Fruit fly (Drosophila melanogaster): Measurements from ENCODE around the gene Pebp1.

The Pebp1 gene

dm6 chr3R:22456007-22456406, 9.8 kb upstream of the Pebp1 start:
- no peak for TF ChIP-seq noc (tag; optimal IDR thresholded peaks at IDR 0.05)

dm6 chr3R:22461673-22462585, 3.9 kb upstream of the Pebp1 start, which contains the start of the genes Rpn7 and AP-2mu:
TSS of gene Rpn7 (minus strand) at chr3R:22462054.
TSS of gene AP-2mu (plus strand) at chr3R:22462455.
- no peak for TF ChIP-seq noc (tag; optimal IDR thresholded peaks at IDR 0.05)

dm6 chr3R:22464611-22465113, 1.2 kb upstream of the Pebp1 start, which contains the start of gene CG7054:
TSS of gene CG7054 (plus strand) at chr3R:22464985.
- peak; percentile 73 for TF ChIP-seq noc (tag; optimal IDR thresholded peaks at IDR 0.05)

- TF ChIP-seq noc (tag; optimal IDR thresholded peaks at IDR 0.05): no peak
Measured at dm6 chr3R:22465138-22465537, 696 bp upstream of the Pebp1 start.

- TF ChIP-seq noc (tag; optimal IDR thresholded peaks at IDR 0.05): no peak
Measured at dm6 chr3R:22467939-22468571, 2.2 kb downstream of the Pebp1 start, which contains the start of the genes CG5377 and Nrx-1. TSS of gene CG5377 (minus strand) at chr3R:22468157. TSS of gene Nrx-1 (plus strand) at chr3R:22468512.

dm6 chr3R:22468829-22469487, 3.1 kb downstream of the Pebp1 start:
- peak; percentile 54 for TF ChIP-seq noc (tag; optimal IDR thresholded peaks at IDR 0.05)

dm6 chr3R:22470064-22470463, 4.2 kb downstream of the Pebp1 start:
- no peak for TF ChIP-seq noc (tag; optimal IDR thresholded peaks at IDR 0.05)

- no peak for TF ChIP-seq noc (tag; optimal IDR thresholded peaks at IDR 0.05)
Measured at dm6 chr3R:22483537-22483936, 17.7 kb downstream of the Pebp1 start.

dm6 chr3R:22487037-22487492, 21.2 kb downstream of the Pebp1 start, which contains the start of gene Pfdn5:
TSS of gene Pfdn5 (plus strand) at chr3R:22487039.
- no peak for TF ChIP-seq noc (tag; optimal IDR thresholded peaks at IDR 0.05)

- TF ChIP-seq noc (tag; optimal IDR thresholded peaks at IDR 0.05): no peak
Measured at dm6 chr3R:22488855-22489254, 23.0 kb downstream of the Pebp1 start, which contains the start of gene CG5376. TSS of gene CG5376 (minus strand) at chr3R:22488955.

dm6 chr3R:22491088-22491879, 25.4 kb downstream of the Pebp1 start, which contains the start of the genes CCT1 and tHMG1:
TSS of gene CCT1 (minus strand) at chr3R:22491439.
TSS of gene tHMG1 (plus strand) at chr3R:22491829.
- no peak for TF ChIP-seq noc (tag; optimal IDR thresholded peaks at IDR 0.05)

dm6 chr3R:22492767-22493166, 26.9 kb downstream of the Pebp1 start, which contains the start of gene tHMG2:
TSS of gene tHMG2 (plus strand) at chr3R:22492953.
- TF ChIP-seq noc (tag; optimal IDR thresholded peaks at IDR 0.05): no peak

- peak; percentile 68 for TF ChIP-seq noc (tag; optimal IDR thresholded peaks at IDR 0.05)
Measured at dm6 chr3R:22494523-22495309, 28.9 kb downstream of the Pebp1 start.

dm6 chr3R:22497025-22497424, 31.2 kb downstream of the Pebp1 start, which contains the start of gene Octbeta1R:
TSS of gene Octbeta1R (plus strand) at chr3R:22497215.
- no peak for TF ChIP-seq noc (tag; optimal IDR thresholded peaks at IDR 0.05)
